Fruit fly (Drosophila melanogaster) whole organism, prepupa: Measurements from ENCODE around the gene CG14300.

Experiments
- CG11762 ChIP-seq: fragments of 200-800 bp; sonication (Bioruptor generic); optimal IDR thresholded peaks from 3 replicates; lab custom pipeline; 2016; ENCODE audit warnings: missing biosample characterization, missing genetic modification characterization; ENCODE audit not compliant: insufficient read depth
- CG11902 ChIP-seq: fragments of 200-800 bp; sonication (Bioruptor generic); optimal IDR thresholded peaks from 3 replicates; lab custom pipeline; 2016; ENCODE audit warnings: missing biosample characterization, missing genetic modification characterization
- CG1621 ChIP-seq: fragments of 200-800 bp; sonication (Bioruptor generic); optimal IDR thresholded peaks from 3 replicates; lab custom pipeline; 2018; ENCODE audit warnings: missing biosample characterization, mild to moderate bottlenecking, missing genetic modification characterization
- CG16779 ChIP-seq: fragments of 200-800 bp; sonication (Bioruptor generic); optimal IDR thresholded peaks from 3 replicates; lab custom pipeline; 2017; ENCODE audit warnings: missing biosample characterization, mild to moderate bottlenecking, missing genetic modification characterization
- CG3032 ChIP-seq: fragments of 200-800 bp; optimal IDR thresholded peaks from 2 replicates; lab custom pipeline; 2019; ENCODE audit warnings: missing biosample characterization, mild to moderate bottlenecking, missing genetic modification characterization, moderate library complexity
- CG32006 ChIP-seq: fragments of 200-800 bp; sonication (Bioruptor generic); optimal IDR thresholded peaks from 3 replicates; lab custom pipeline; 2017; ENCODE audit warnings: missing biosample characterization, mild to moderate bottlenecking, missing genetic modification characterization
- CG34406 ChIP-seq: fragments of 200-800 bp; sonication (Bioruptor generic); optimal IDR thresholded peaks from 3 replicates; lab custom pipeline; 2016; ENCODE audit warnings: missing biosample characterization, missing genetic modification characterization
- CG4318 ChIP-seq: fragments of 200-800 bp; sonication (Bioruptor generic); optimal IDR thresholded peaks from 3 replicates; lab custom pipeline; 2017; ENCODE audit warnings: missing biosample characterization, mild to moderate bottlenecking, missing genetic modification characterization
- CG6163 ChIP-seq: fragments of 200-800 bp; sonication (Bioruptor generic); IDR thresholded peaks from 3 replicates; pipeline ENCODE4 v1.3.6; 2022; ENCODE audit warnings: missing biosample characterization, missing genetic modification characterization
- CG6276 ChIP-seq: fragments of 200-800 bp; sonication (Bioruptor generic); optimal IDR thresholded peaks from 2 replicates; lab custom pipeline; 2017; ENCODE audit warnings: missing biosample characterization, mild to moderate bottlenecking, missing genetic modification characterization
- CG6808 ChIP-seq: fragments of 200-800 bp; sonication (Bioruptor generic); optimal IDR thresholded peaks from 3 replicates; lab custom pipeline; 2017; ENCODE audit warnings: missing biosample characterization, missing genetic modification characterization, mild to moderate bottlenecking, moderate library complexity, missing genetic modification reagents
- CG6854 ChIP-seq: fragments of 200-800 bp; sonication (Bioruptor generic); optimal IDR thresholded peaks from 2 replicates; lab custom pipeline; 2017; ENCODE audit warnings: missing biosample characterization, mild to moderate bottlenecking, missing genetic modification characterization
- CG7368 ChIP-seq: fragments of 200-800 bp; sonication (Bioruptor generic); optimal IDR thresholded peaks from 3 replicates; lab custom pipeline; 2016; ENCODE audit warnings: missing biosample characterization, missing genetic modification characterization
- CG8119 ChIP-seq: fragments of 200-800 bp; sonication (Bioruptor generic); IDR thresholded peaks from 3 replicates; pipeline ENCODE4 v1.3.6; 2022; ENCODE audit warnings: missing biosample characterization, missing genetic modification characterization
- CG8319 ChIP-seq: fragments of 200-800 bp; sonication (Bioruptor generic); optimal IDR thresholded peaks from 3 replicates; lab custom pipeline; 2016; ENCODE audit warnings: missing biosample characterization, missing genetic modification characterization
- CG8632 ChIP-seq: fragments of 200-800 bp; sonication (Bioruptor generic); optimal IDR thresholded peaks from 3 replicates; lab custom pipeline; 2016; ENCODE audit warnings: missing biosample characterization, missing genetic modification characterization
- Eip78C ChIP-seq: fragments of 200-800 bp; sonication (Bioruptor generic); peaks from one replicate; lab custom pipeline; 2016; ENCODE audit warnings: missing biosample characterization, missing genetic modification characterization
- Gug ChIP-seq: fragments of 200-800 bp; sonication (Bioruptor generic); IDR thresholded peaks from 2 replicates; pipeline ENCODE4 v1.3.6; 2022; ENCODE audit warnings: missing biosample characterization, missing genetic modification characterization
- Hr39 ChIP-seq: fragments of 200-800 bp; sonication (Bioruptor generic); optimal IDR thresholded peaks from 2 replicates; lab custom pipeline; 2016; ENCODE audit warnings: missing biosample characterization, missing genetic modification characterization
- Hr4 ChIP-seq: fragments of 200-800 bp; sonication (Bioruptor generic); optimal IDR thresholded peaks from 3 replicates; lab custom pipeline; 2016; ENCODE audit warnings: missing biosample characterization, missing genetic modification characterization
- Lpt ChIP-seq: fragments of 200-800 bp; sonication (Bioruptor generic); optimal IDR thresholded peaks from 3 replicates; lab custom pipeline; 2016; ENCODE audit warnings: missing biosample characterization, missing genetic modification characterization
- Met ChIP-seq: fragments of 200-800 bp; sonication (Bioruptor generic); optimal IDR thresholded peaks from 3 replicates; lab custom pipeline; 2016; ENCODE audit warnings: missing biosample characterization, missing genetic modification characterization
- OdsH ChIP-seq: fragments of 200-800 bp; sonication (Bioruptor generic); optimal IDR thresholded peaks from 3 replicates; lab custom pipeline; 2016; ENCODE audit warnings: missing biosample characterization, missing genetic modification characterization
- Smox ChIP-seq: fragments of 200-800 bp; sonication (Bioruptor generic); optimal IDR thresholded peaks from 3 replicates; lab custom pipeline; 2016; ENCODE audit warnings: missing biosample characterization, missing genetic modification characterization
- Sox14 ChIP-seq: fragments of 200-800 bp; sonication (Bioruptor generic); optimal IDR thresholded peaks from 3 replicates; lab custom pipeline; 2016; ENCODE audit warnings: missing biosample characterization, missing genetic modification characterization
- achi ChIP-seq: fragments of 200-800 bp; sonication (Bioruptor generic); optimal IDR thresholded peaks from 3 replicates; lab custom pipeline; 2016; ENCODE audit warnings: missing biosample characterization, missing genetic modification characterization
- acj6 ChIP-seq: fragments of 200-800 bp; sonication (Bioruptor generic); optimal IDR thresholded peaks from 3 replicates; lab custom pipeline; 2016; ENCODE audit warnings: missing biosample characterization, missing genetic modification characterization
- cyc ChIP-seq: fragments of 200-800 bp; sonication (Bioruptor generic); optimal IDR thresholded peaks from 3 replicates; lab custom pipeline; 2016; ENCODE audit warnings: missing biosample characterization, missing genetic modification characterization
- dac ChIP-seq: fragments of 200-800 bp; sonication (Bioruptor generic); optimal IDR thresholded peaks from 2 replicates; lab custom pipeline; 2017; ENCODE audit warnings: missing biosample characterization, mild to moderate bottlenecking, missing genetic modification characterization
- eg ChIP-seq: fragments of 200-800 bp; sonication (Bioruptor generic); IDR thresholded peaks from 3 replicates; pipeline ENCODE4 v1.3.6; 2022; ENCODE audit warnings: missing biosample characterization, missing genetic modification characterization
- fd59A ChIP-seq: fragments of 200-800 bp; sonication (Bioruptor generic); optimal IDR thresholded peaks from 2 replicates; lab custom pipeline; 2017; ENCODE audit warnings: missing biosample characterization, mild to moderate bottlenecking, missing genetic modification characterization, missing genetic modification reagents
- fd85E ChIP-seq: fragments of 200-800 bp; sonication (Bioruptor generic); optimal IDR thresholded peaks from 3 replicates; lab custom pipeline; 2016; ENCODE audit warnings: missing biosample characterization, missing genetic modification characterization
- fkh ChIP-seq: fragments of 200-800 bp; sonication (Bioruptor generic); optimal IDR thresholded peaks from 3 replicates; lab custom pipeline; 2017; ENCODE audit warnings: missing biosample characterization, mild to moderate bottlenecking, missing genetic modification characterization, moderate library complexity
- lz ChIP-seq: fragments of 200-800 bp; sonication (Bioruptor generic); optimal IDR thresholded peaks from 3 replicates; lab custom pipeline; 2016; ENCODE audit warnings: missing biosample characterization, missing genetic modification characterization
- spab ChIP-seq: fragments of 200-800 bp; sonication (Bioruptor generic); optimal IDR thresholded peaks from 2 replicates; lab custom pipeline; 2017; ENCODE audit warnings: missing biosample characterization, mild to moderate bottlenecking, missing genetic modification characterization, missing genetic modification reagents
- svp ChIP-seq: fragments of 200-800 bp; sonication (Bioruptor generic); peaks from one replicate; lab custom pipeline; 2016; ENCODE audit warnings: missing biosample characterization, missing genetic modification characterization
- topi ChIP-seq: fragments of 200-800 bp; sonication (Bioruptor generic); optimal IDR thresholded peaks from 3 replicates; lab custom pipeline; 2016; ENCODE audit warnings: missing biosample characterization, missing genetic modification characterization

CG14300 gene

dm6 chr3R:18738086-18738485, 44.6 kb upstream of the CG14300 start:
- TF ChIP-seq Hr39 (GFP tag; lab: Kevin White, UChicago) (no peak), achi (no peak), Met (GFP tag; lab: Kevin White, UChicago) (no peak), lz (GFP tag; lab: Kevin White, UChicago) (no peak), fd85E (GFP tag; lab: Kevin White, UChicago) (no peak), cyc (no peak), Lpt (GFP tag; lab: Kevin White, UChicago) (no peak), CG6808 (GFP tag; lab: Kevin White, UChicago) (no peak), Sox14 (no peak), svp (GFP tag; lab: Kevin White, UChicago) (no peak), CG4318 (GFP tag; lab: Kevin White, UChicago) (no peak)

DNA sequence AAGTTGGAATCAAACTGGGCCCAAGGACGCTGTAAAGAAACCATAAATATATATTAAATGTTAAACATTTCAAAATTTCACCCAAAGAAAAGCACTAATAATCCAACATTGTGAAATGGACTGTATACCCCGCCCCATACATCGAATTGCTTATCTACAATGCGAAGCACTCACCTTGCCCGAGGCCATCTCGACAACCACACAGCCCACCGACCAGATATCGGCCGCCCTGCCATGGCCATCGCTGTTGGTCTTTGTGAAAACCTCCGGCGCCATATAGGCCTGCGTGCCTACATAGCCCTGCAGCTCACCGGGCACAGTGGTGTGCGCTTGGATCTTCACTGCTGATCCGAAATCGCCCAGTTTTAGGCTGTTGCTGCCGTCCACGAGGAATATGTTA, 40.1 kb upstream of the CG14300 start:
- TF ChIP-seq svp (GFP tag; lab: Kevin White, UChicago) = peak; percentile 63
- TF ChIP-seq dac (GFP tag; lab: Kevin White, UChicago) = no peak

- TF ChIP-seq CG1621 (tag; lab: Kevin White, UChicago) = no peak
- TF ChIP-seq Met (GFP tag; lab: Kevin White, UChicago) = no peak
- no peak for TF ChIP-seq Sox14
- TF ChIP-seq CG6276 (GFP tag; lab: Kevin White, UChicago) = no peak
- no peak for TF ChIP-seq CG16779 (tag; lab: Kevin White, UChicago)
- no peak for TF ChIP-seq CG3032 (tag; lab: Kevin White, UChicago)
- TF ChIP-seq CG6163 (GFP tag; lab: Robert Waterston, UW) = no peak
- no peak for TF ChIP-seq CG8319 (GFP tag; lab: Kevin White, UChicago)
- no peak for TF ChIP-seq fd59A (GFP tag; lab: Kevin White, UChicago)
- no peak for TF ChIP-seq topi
- TF ChIP-seq CG11902 (GFP tag; lab: Kevin White, UChicago) = no peak
- TF ChIP-seq OdsH (GFP tag; lab: Kevin White, UChicago) = no peak
- TF ChIP-seq CG34406 (GFP tag; lab: Kevin White, UChicago) = no peak
Observed at dm6 chr3R:18732381-18732780, 38.9 kb upstream of the CG14300 start, which contains the start of gene CG14302. Gene CG14302, plus strand, starts transcription at chr3R:18732681.

DNA sequence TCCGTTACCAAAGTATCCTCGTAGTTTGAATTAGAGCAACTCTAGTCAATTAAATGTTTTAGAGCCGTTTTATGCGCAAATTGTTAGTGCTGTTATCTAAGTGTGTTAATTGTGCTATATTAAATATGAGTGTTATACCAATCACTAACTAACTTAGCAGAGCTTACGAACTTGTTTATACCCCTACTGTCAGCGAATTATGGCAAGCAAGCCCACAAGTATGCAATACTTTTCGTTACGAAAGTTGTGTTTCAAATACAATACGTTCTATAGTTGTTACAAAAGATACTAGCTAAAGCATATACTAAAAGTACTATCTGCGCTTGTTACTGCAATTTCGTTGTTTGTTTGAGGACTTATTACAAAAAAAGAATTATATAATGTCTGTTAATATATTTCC, 37.7 kb upstream of the CG14300 start:
- no peak for TF ChIP-seq Eip78C (GFP tag; lab: Kevin White, UChicago)
- TF ChIP-seq CG6276 (GFP tag; lab: Kevin White, UChicago) = no peak
- no peak for TF ChIP-seq CG11762 (GFP tag; lab: Kevin White, UChicago)
- TF ChIP-seq acj6 (GFP tag; lab: Kevin White, UChicago) = no peak
- no peak for TF ChIP-seq eg (GFP tag; lab: Robert Waterston, UW)
- TF ChIP-seq CG34406 (GFP tag; lab: Kevin White, UChicago) = no peak
- no peak for TF ChIP-seq CG8319 (GFP tag; lab: Kevin White, UChicago)
- TF ChIP-seq topi = no peak
- TF ChIP-seq Hr4 = no peak
- no peak for TF ChIP-seq CG7368
- no peak for TF ChIP-seq CG4318 (GFP tag; lab: Kevin White, UChicago)
- no peak for TF ChIP-seq Lpt (GFP tag; lab: Kevin White, UChicago)
- TF ChIP-seq OdsH (GFP tag; lab: Kevin White, UChicago) = no peak
- no peak for TF ChIP-seq Gug (GFP tag; lab: Robert Waterston, UW)
- TF ChIP-seq CG32006 (GFP tag; lab: Kevin White, UChicago) = no peak
- no peak for TF ChIP-seq dac (GFP tag; lab: Kevin White, UChicago)
- TF ChIP-seq Smox (GFP tag; lab: Kevin White, UChicago) = no peak
- TF ChIP-seq, all 60 proteins: peak for 0

dm6 chr3R:18728368-18728767, 34.9 kb upstream of the CG14300 start, which contains the start of gene CG7715:
Gene CG7715, minus strand, starts transcription at chr3R:18728468.
- TF ChIP-seq CG16779 (tag; lab: Kevin White, UChicago) (no peak), CG32006 (GFP tag; lab: Kevin White, UChicago) (no peak), CG6163 (GFP tag; lab: Robert Waterston, UW) (no peak), CG6808 (GFP tag; lab: Kevin White, UChicago) (no peak), Lpt (GFP tag; lab: Kevin White, UChicago) (no peak), CG6854 (GFP tag; lab: Kevin White, UChicago) (no peak), Hr39 (GFP tag; lab: Kevin White, UChicago) (no peak), Met (GFP tag; lab: Kevin White, UChicago) (no peak), fkh (GFP tag; lab: Kevin White, UChicago) (no peak), spab (GFP tag; lab: Kevin White, UChicago) (no peak), CG8632 (GFP tag; lab: Kevin White, UChicago) (no peak), CG8119 (GFP tag; lab: Robert Waterston, UW) (no peak), lz (GFP tag; lab: Kevin White, UChicago) (no peak)
